Worm (Caenorhabditis elegans) whole organism, L4/young adult: ENCODE measurements around the gene W09D6.1.

Experiments
- W03F9.2 ChIP-seq: fragments of 150-350 bp; optimal IDR thresholded peaks from 2 replicates; lab custom pipeline; 2014; ENCODE audit warnings: missing biosample characterization, missing genetic modification characterization
- dao-5 ChIP-seq: sonication (generic microtip); optimal IDR thresholded peaks from 2 replicates; lab custom pipeline; 2016; ENCODE audit warnings: missing genotype, missing genetic modification characterization, moderate library complexity, missing compliant biosample characterization

DNA sequence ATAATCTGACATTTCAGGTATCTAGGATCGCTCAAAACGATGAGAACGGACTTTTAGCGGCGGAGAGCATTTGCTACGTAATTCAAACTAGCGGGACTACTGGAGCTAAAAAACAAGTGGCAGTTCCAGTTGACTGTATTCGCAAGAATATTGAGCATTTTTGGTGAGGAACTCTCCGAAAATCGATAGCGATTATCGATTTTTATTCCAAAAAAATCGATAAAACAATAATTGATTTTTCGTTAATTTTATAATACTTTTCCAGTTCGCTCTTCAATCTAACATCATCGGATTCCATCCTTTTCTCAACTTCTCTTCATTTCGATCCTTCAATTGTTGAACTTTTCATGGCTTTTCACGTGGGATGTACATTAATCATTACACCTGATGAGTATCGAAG is 612 bp downstream of the W09D6.1 start:
- TF ChIP-seq dao-5 (tag; lab: Kevin White, UChicago) (no peak), W03F9.2 (tag; lab: Kevin White, UChicago) (no peak)
